Fruit fly (Drosophila melanogaster): ENCODE data around the gene Rad9.

The Rad9 gene

dm6 chr3L:18865447-18866367 lies 6.6 kb downstream of the Rad9 start, which contains the start of gene CG14074:
Gene CG14074, plus strand, starts transcription at chr3L:18866225.
- TF ChIP-seq Hr78 (GFP tag; optimal IDR thresholded peaks at IDR 0.05) (no peak), h (GFP tag; optimal IDR thresholded peaks at IDR 0.05) (no peak), sage (GFP tag; optimal IDR thresholded peaks at IDR 0.05) (peak; percentile 64), woc (GFP tag; optimal IDR thresholded peaks at IDR 0.05) (peak; percentile 11), brk (GFP tag; optimal IDR thresholded peaks at IDR 0.05) (peak; percentile 0), Rel (GFP tag; optimal IDR thresholded peaks at IDR 0.05) (no peak), Rel (tag; optimal IDR thresholded peaks at IDR 0.05) (peak; percentile 52)

- TF ChIP-seq OdsH (GFP tag; optimal IDR thresholded peaks at IDR 0.05) (no peak), Rel (GFP tag; optimal IDR thresholded peaks at IDR 0.05) (no peak), Rel (tag; optimal IDR thresholded peaks at IDR 0.05) (no peak), psq (GFP tag; optimal IDR thresholded peaks at IDR 0.05) (no peak), sv (GFP tag; optimal IDR thresholded peaks at IDR 0.05) (no peak), Hr83 (GFP tag; optimal IDR thresholded peaks at IDR 0.05; ENCODE audit: poor library complexity, severe bottlenecking) (no peak), dsf (GFP tag; optimal IDR thresholded peaks at IDR 0.05; ENCODE audit: borderline replicate concordance) (no peak), Dfd (GFP tag; optimal IDR thresholded peaks at IDR 0.05) (no peak)
Measured at dm6 chr3L:18863327-18863726, 9.0 kb downstream of the Rad9 start, which contains the start of gene CG6865. Gene CG6865, plus strand, starts transcription at chr3L:18863647.

dm6 chr3L:18861893-18862292 lies 10.5 kb downstream of the Rad9 start:
- TF ChIP-seq sage (GFP tag; optimal IDR thresholded peaks at IDR 0.05) (no peak), lola (GFP tag; optimal IDR thresholded peaks at IDR 0.05) (no peak), Dfd (GFP tag; optimal IDR thresholded peaks at IDR 0.05) (no peak), Sp1 (GFP tag; optimal IDR thresholded peaks at IDR 0.05) (no peak), brk (GFP tag; optimal IDR thresholded peaks at IDR 0.05) (no peak), dl (GFP tag; optimal IDR thresholded peaks at IDR 0.05; ENCODE audit: insufficient read depth in 1 of 2, partially characterized antibody in 2 of 2) (no peak), GATAd (GFP tag; optimal IDR thresholded peaks at IDR 0.05) (no peak), tai (GFP tag; optimal IDR thresholded peaks at IDR 0.05) (no peak), Abd-B (GFP tag; optimal IDR thresholded peaks at IDR 0.05) (no peak)

- TF ChIP-seq N (GFP tag; optimal IDR thresholded peaks at IDR 0.05) (no peak), Hnf4 (GFP tag; optimal IDR thresholded peaks at IDR 0.05) (no peak), ey (GFP tag; optimal IDR thresholded peaks at IDR 0.05) (no peak), CrebA (GFP tag; optimal IDR thresholded peaks at IDR 0.05; ENCODE audit: borderline replicate concordance) (no peak), sv (GFP tag; optimal IDR thresholded peaks at IDR 0.05) (no peak), Abd-B (GFP tag; optimal IDR thresholded peaks at IDR 0.05) (no peak)
Measured at dm6 chr3L:18860467-18860866, 11.9 kb downstream of the Rad9 start.

dm6 chr3L:18854412-18854811 lies 17.9 kb downstream of the Rad9 start:
- TF ChIP-seq OdsH (GFP tag; optimal IDR thresholded peaks at IDR 0.05) (no peak), CG9705 (GFP tag; optimal IDR thresholded peaks at IDR 0.05) (no peak), Hr83 (GFP tag; optimal IDR thresholded peaks at IDR 0.05; ENCODE audit: poor library complexity, severe bottlenecking) (no peak), CrebA (GFP tag; optimal IDR thresholded peaks at IDR 0.05; ENCODE audit: borderline replicate concordance) (no peak), Dif (GFP tag; optimal IDR thresholded peaks at IDR 0.05; ENCODE audit: partially characterized antibody) (no peak), lola (GFP tag; optimal IDR thresholded peaks at IDR 0.05) (no peak), usp (GFP tag; optimal IDR thresholded peaks at IDR 0.05) (no peak)

dm6 chr3L:18853439-18853838 lies 18.9 kb downstream of the Rad9 start:
- TF ChIP-seq dmrt93B (GFP tag; optimal IDR thresholded peaks at IDR 0.05), result no peak
- no peak for TF ChIP-seq OdsH (GFP tag; optimal IDR thresholded peaks at IDR 0.05)
- no peak for TF ChIP-seq tai (GFP tag; optimal IDR thresholded peaks at IDR 0.05)
- TF ChIP-seq CrebA (GFP tag; optimal IDR thresholded peaks at IDR 0.05; ENCODE audit: borderline replicate concordance), result no peak
- TF ChIP-seq fru (GFP tag; optimal IDR thresholded peaks at IDR 0.05), result no peak
- no peak for TF ChIP-seq usp (GFP tag; optimal IDR thresholded peaks at IDR 0.05)
- no peak for TF ChIP-seq GATAd (GFP tag; optimal IDR thresholded peaks at IDR 0.05)
- TF ChIP-seq Hr78 (GFP tag; optimal IDR thresholded peaks at IDR 0.05), result no peak
- no peak for TF ChIP-seq Dfd (GFP tag; optimal IDR thresholded peaks at IDR 0.05)
- no peak for TF ChIP-seq Rel (GFP tag; optimal IDR thresholded peaks at IDR 0.05)
- TF ChIP-seq Rel (tag; optimal IDR thresholded peaks at IDR 0.05), result no peak
- TF ChIP-seq dl (GFP tag; optimal IDR thresholded peaks at IDR 0.05; ENCODE audit: insufficient read depth in 1 of 2, partially characterized antibody in 2 of 2), result no peak
- TF ChIP-seq psq (GFP tag; optimal IDR thresholded peaks at IDR 0.05), result no peak
- no peak for TF ChIP-seq ey (GFP tag; optimal IDR thresholded peaks at IDR 0.05)
- TF ChIP-seq HLH106 (tag; optimal IDR thresholded peaks at IDR 0.05), result no peak
- no peak for TF ChIP-seq rgr (GFP tag; optimal IDR thresholded peaks at IDR 0.05)
- TF ChIP-seq Dif (GFP tag; optimal IDR thresholded peaks at IDR 0.05; ENCODE audit: partially characterized antibody), result no peak
- TF ChIP-seq pan (optimal IDR thresholded peaks at IDR 0.05), result no peak
- no peak for TF ChIP-seq Vsx2 (GFP tag; optimal IDR thresholded peaks at IDR 0.05; ENCODE audit: partially characterized antibody)
- no peak for TF ChIP-seq Jra (GFP tag; optimal IDR thresholded peaks at IDR 0.05)
